Fruit fly (Drosophila melanogaster): ENCODE measurements around the gene CG44194.

CG44194 gene

dm6 chr3R:12960929-12961855 lies 36.3 kb downstream of the CG44194 start, which contains the start of gene Spc25 (continued):
- TF ChIP-seq CG7963 (GFP tag; IDR thresholded peaks at IDR 0.05; ENCODE audit: partially characterized antibody): peak; percentile 87
- no peak for TF ChIP-seq pita (GFP tag; optimal IDR thresholded peaks at IDR 0.05)
- TF ChIP-seq CG33557 (GFP tag; optimal IDR thresholded peaks at IDR 0.05): no peak
- TF ChIP-seq CG2712 (tag; optimal IDR thresholded peaks at IDR 0.05): no peak
- TF ChIP-seq Jarid2 (GFP tag; optimal IDR thresholded peaks at IDR 0.05): no peak
- peak; percentile 67 to 68 for TF ChIP-seq dpn (GFP tag; optimal IDR thresholded peaks at IDR 0.05)
- peak; percentile 73 for TF ChIP-seq row (GFP tag; IDR thresholded peaks at IDR 0.05)
- TF ChIP-seq NC2α (GFP tag; optimal IDR thresholded peaks at IDR 0.05): peak; percentile 19
- no peak for TF ChIP-seq kah (GFP tag; optimal IDR thresholded peaks at IDR 0.05)
- peak; percentile 26 for TF ChIP-seq fd3F (GFP tag; optimal IDR thresholded peaks at IDR 0.05)
- no peak for TF ChIP-seq CG10543 (GFP tag; optimal IDR thresholded peaks at IDR 0.05)
- peak; percentile 88 for TF ChIP-seq rib (GFP tag; IDR thresholded peaks at IDR 0.05)
- peak; percentile 70 for TF ChIP-seq CG15514 (GFP tag; optimal IDR thresholded peaks at IDR 0.05)
- no peak for TF ChIP-seq CG6765 (GFP tag; optimal IDR thresholded peaks at IDR 0.05)
- peak; percentile 84 for TF ChIP-seq CG33213 (GFP tag; optimal IDR thresholded peaks at IDR 0.05)
- TF ChIP-seq CG9727 (GFP tag; optimal IDR thresholded peaks at IDR 0.05): no peak
- TF ChIP-seq CG17568 (GFP tag; optimal IDR thresholded peaks at IDR 0.05): no peak
- TF ChIP-seq dimm (GFP tag; IDR thresholded peaks at IDR 0.05): no peak
- TF ChIP-seq kay (GFP tag; optimal IDR thresholded peaks at IDR 0.05): no peak
- peak; percentile 55 for TF ChIP-seq Mes4 (GFP tag; optimal IDR thresholded peaks at IDR 0.05)
- peak; percentile 52 for TF ChIP-seq ind (GFP tag; optimal IDR thresholded peaks at IDR 0.05)
- TF ChIP-seq ase (GFP tag; IDR thresholded peaks at IDR 0.05): no peak
- TF ChIP-seq Ets97D (GFP tag; optimal IDR thresholded peaks at IDR 0.05): peak; percentile 86
- peak; percentile 91 for TF ChIP-seq BEAF-32 (GFP tag; optimal IDR thresholded peaks at IDR 0.05)
- TF ChIP-seq CG14441 (GFP tag; IDR thresholded peaks at IDR 0.05): peak; percentile 50; the same call in 1 of the 2 replicates
- TF ChIP-seq repo (GFP tag; optimal IDR thresholded peaks at IDR 0.05): peak; percentile 21
- TF ChIP-seq Camta (GFP tag; optimal IDR thresholded peaks at IDR 0.05): peak; percentile 42
- peak; percentile 31; the same call in 1 of the 2 replicates for TF ChIP-seq lmd (GFP tag; IDR thresholded peaks at IDR 0.05)
- no peak for TF ChIP-seq CG7372 (GFP tag; IDR thresholded peaks at IDR 0.05)
- TF ChIP-seq Ptx1 (GFP tag; IDR thresholded peaks at IDR 0.05): 0 out of 2 replicates have a peak, but pooled peaks have one; percentile 39
- TF ChIP-seq CG31365 (tag; optimal IDR thresholded peaks at IDR 0.05): no peak
- no peak for TF ChIP-seq CG12219 (GFP tag; optimal IDR thresholded peaks at IDR 0.05)
- TF ChIP-seq hbn (GFP tag; IDR thresholded peaks at IDR 0.05; ENCODE audit: partially characterized antibody): peak; percentile 95
- 0 out of 2 replicates have a peak, but pooled peaks have one; percentile 36 for TF ChIP-seq HLH3B (GFP tag; IDR thresholded peaks at IDR 0.05)
- TF ChIP-seq B-H2 (GFP tag; optimal IDR thresholded peaks at IDR 0.05): no peak
- peak; percentile 60 for TF ChIP-seq tx (GFP tag; optimal IDR thresholded peaks at IDR 0.05)
- peak; percentile 51 for TF ChIP-seq her (GFP tag; optimal IDR thresholded peaks at IDR 0.05)
- no peak for TF ChIP-seq fru (optimal IDR thresholded peaks at IDR 0.05)
- peak; percentile 60 for TF ChIP-seq Lhr (GFP tag; optimal IDR thresholded peaks at IDR 0.05)
- peak; percentile 51 for TF ChIP-seq CG12391 (tag; optimal IDR thresholded peaks at IDR 0.05)
- TF ChIP-seq nerfin-1 (tag; optimal IDR thresholded peaks at IDR 0.05): no peak
- no peak for TF ChIP-seq eve (GFP tag; optimal IDR thresholded peaks at IDR 0.05)
- no peak for TF ChIP-seq CG6813 (GFP tag; optimal IDR thresholded peaks at IDR 0.05)
- peak; percentile 35 for TF ChIP-seq Dip3 (GFP tag; optimal IDR thresholded peaks at IDR 0.05)
- TF ChIP-seq CG18764 (GFP tag; optimal IDR thresholded peaks at IDR 0.05): peak; percentile 35
- peak; percentile 63; the same call in 1 of the 3 replicates for TF ChIP-seq H15 (GFP tag; IDR thresholded peaks at IDR 0.05)
- TF ChIP-seq gsb-n (tag; optimal IDR thresholded peaks at IDR 0.05): no peak
- no peak for TF ChIP-seq CG12236 (GFP tag; optimal IDR thresholded peaks at IDR 0.05)
- no peak for TF ChIP-seq jigr1 (GFP tag; IDR thresholded peaks at IDR 0.05)

Measured in whole organism, embryonic.